Fruit fly (Drosophila melanogaster): Measurements from ENCODE around the gene CG31431.

DNA sequence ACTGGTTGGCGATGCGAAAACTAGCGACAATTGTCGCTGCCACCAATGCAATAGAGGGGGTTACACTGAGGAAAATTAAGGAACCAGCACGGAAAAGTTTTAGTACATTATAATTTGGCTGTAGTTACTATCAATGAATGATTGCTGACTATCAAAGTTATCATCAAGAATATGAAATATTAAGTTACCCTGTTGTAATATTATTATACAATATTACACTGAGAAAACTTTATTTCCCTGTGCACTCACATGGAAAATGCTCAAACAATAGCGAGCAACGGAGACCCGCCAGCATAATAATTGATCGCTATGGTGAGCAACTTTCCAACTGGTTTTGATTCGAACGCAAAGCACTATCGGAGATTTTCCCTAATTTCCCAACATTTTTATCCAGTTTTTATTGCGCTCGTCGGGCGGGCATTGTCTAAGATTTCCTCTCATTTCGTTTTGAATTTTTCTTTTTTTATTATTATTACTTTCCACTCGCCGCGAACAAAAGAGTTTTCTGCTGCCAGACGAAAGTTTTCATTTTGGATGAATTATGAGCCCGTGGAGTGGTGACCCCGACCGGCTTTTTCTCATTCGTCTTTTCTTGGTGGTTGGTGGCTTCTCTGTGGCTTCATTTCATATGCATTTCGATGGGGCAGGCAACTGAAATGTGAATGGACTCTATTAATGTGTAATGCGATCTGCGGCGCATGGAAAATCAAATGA, 8.2 kb upstream of the CG31431 start:
- TF ChIP-seq CG6808 (GFP tag; optimal IDR thresholded peaks at IDR 0.05), result no peak
- peak in 1 of 2 experiments; percentile 83 for TF ChIP-seq salr (GFP tag; optimal IDR thresholded peaks at IDR 0.05)
- TF ChIP-seq CG8319 (GFP tag; optimal IDR thresholded peaks at IDR 0.05), result peak; percentile 63
- peak; percentile 13 for TF ChIP-seq spab (GFP tag; optimal IDR thresholded peaks at IDR 0.05)
- no peak for TF ChIP-seq Hr39 (GFP tag; optimal IDR thresholded peaks at IDR 0.05)
- TF ChIP-seq Sox102F (GFP tag; optimal IDR thresholded peaks at IDR 0.05), result peak; percentile 21
- TF ChIP-seq OdsH (GFP tag; optimal IDR thresholded peaks at IDR 0.05), result peak; percentile 80
- TF ChIP-seq esn (GFP tag; optimal IDR thresholded peaks at IDR 0.05), result peak; percentile 31
- TF ChIP-seq fd85E (GFP tag; optimal IDR thresholded peaks at IDR 0.05), result no peak

Measured in whole organism, prepupa.